Worm (Caenorhabditis elegans) whole organism, L4/young adult: Measurements from ENCODE around the gene lir-2.

ENCODE experiments used
- W03F9.2 ChIP-seq: fragments of 150-350 bp; optimal IDR thresholded peaks from 2 replicates; lab custom pipeline; 2014; ENCODE audit warnings: missing biosample characterization, missing genetic modification characterization
- dao-5 ChIP-seq: sonication (generic microtip); optimal IDR thresholded peaks from 2 replicates; lab custom pipeline; 2016; ENCODE audit warnings: missing genotype, missing genetic modification characterization, moderate library complexity, missing compliant biosample characterization
- him-1 ChIP-seq: sonication (generic microtip); optimal IDR thresholded peaks from 2 replicates; lab custom pipeline; 2016; ENCODE audit warnings: missing genotype, missing genetic modification reagents, missing genetic modification characterization, missing compliant biosample characterization

DNA sequence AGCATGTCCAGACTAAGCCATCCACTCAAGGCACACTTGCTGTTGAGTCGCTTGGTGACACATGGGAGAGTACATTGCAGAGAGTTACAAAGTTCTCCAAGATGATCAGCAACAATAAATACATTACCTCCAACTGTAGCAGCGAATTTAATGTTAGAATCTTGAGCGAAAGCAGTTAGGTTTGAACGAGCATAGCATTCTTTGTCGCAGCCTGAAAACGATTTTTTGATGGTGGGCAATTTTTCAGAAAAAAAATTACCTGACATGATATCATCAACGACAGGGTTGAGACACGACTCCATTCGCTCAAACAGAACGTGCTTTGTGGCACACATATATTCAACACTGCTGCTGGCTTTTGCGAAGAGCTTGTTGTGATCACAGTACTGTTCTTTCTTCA, 4.0 kb upstream of the lir-2 start:
- TF ChIP-seq dao-5 (tag; lab: Kevin White, UChicago) (no peak), him-1 (tag; lab: Kevin White, UChicago) (no peak), W03F9.2 (tag; lab: Kevin White, UChicago) (no peak)
